Worm (Caenorhabditis elegans): ENCODE data around the gene pqn-41.

ce11 chrIII:1987693-1988092 lies 81.9 kb downstream of the pqn-41 start, which contains the start of gene Y39A3B.8:
- TF ChIP-seq nhr-23 (tag; optimal IDR thresholded peaks at IDR 0.05) (no peak), elt-3 (tag; optimal IDR thresholded peaks at IDR 0.05) (no peak), elt-1 (tag; optimal IDR thresholded peaks at IDR 0.05) (no peak), sma-3 (GFP tag; optimal IDR thresholded peaks at IDR 0.05) (no peak), F13H6.1 (tag; optimal IDR thresholded peaks at IDR 0.05) (no peak), ztf-1 (GFP tag; conservative IDR thresholded peaks at IDR 0.05) (no peak), skn-1 (tag; optimal IDR thresholded peaks at IDR 0.05) (no peak), fos-1 (tag; optimal IDR thresholded peaks at IDR 0.05) (no peak), nhr-237 (tag; optimal IDR thresholded peaks at IDR 0.05) (no peak), alr-1 (tag; optimal IDR thresholded peaks at IDR 0.05) (no peak), nhr-6 (tag; optimal IDR thresholded peaks at IDR 0.05) (no peak)

Data from whole organism, L2 larva.